Fruit fly (Drosophila melanogaster): ENCODE measurements around the gene CG44869.

- TF ChIP-seq pan (optimal IDR thresholded peaks at IDR 0.05) (no peak), psq (optimal IDR thresholded peaks at IDR 0.05) (no peak), EcR (GFP tag; optimal IDR thresholded peaks at IDR 0.05) (no peak), usp (GFP tag; optimal IDR thresholded peaks at IDR 0.05) (no peak), CG8478 (optimal IDR thresholded peaks at IDR 0.05) (no peak)
These were observed 32.1 kb downstream of the CG44869 start for dm6 chr2L:15386075-15386474.
